Worm (Caenorhabditis elegans): ENCODE data around the gene F29C4.4.

The F29C4.4 gene

ce11 chrIV:158662-159061 lies 47.2 kb downstream of the F29C4.4 start, which contains the start of gene Y38C1AA.7:
TSS of gene Y38C1AA.7 (plus strand) at chrIV:158962.
- TF ChIP-seq lag-1 (GFP tag; IDR thresholded peaks at IDR 0.05): no peak
- no peak for TF ChIP-seq nhr-179 (tag; optimal IDR thresholded peaks at IDR 0.05)
- no peak for TF ChIP-seq ama-1 (optimal IDR thresholded peaks at IDR 0.05)
- TF ChIP-seq ama-1 (GFP tag; optimal IDR thresholded peaks at IDR 0.05): no peak
- no peak for TF ChIP-seq aptf-3 (GFP tag; IDR thresholded peaks at IDR 0.05)
- no peak for TF ChIP-seq atf-7 (tag; optimal IDR thresholded peaks at IDR 0.05)
- no peak for TF ChIP-seq tbx-9 (tag; optimal IDR thresholded peaks at IDR 0.05; ENCODE audit: borderline replicate concordance)
- TF ChIP-seq F55B11.4 (tag; optimal IDR thresholded peaks at IDR 0.05; ENCODE audit: borderline replicate concordance, insufficient read depth): no peak
- no peak for TF ChIP-seq snpc-1.1 (tag; optimal IDR thresholded peaks at IDR 0.05; ENCODE audit: insufficient read depth)
- TF ChIP-seq zfh-2 (GFP tag; conservative IDR thresholded peaks at IDR 0.05): no peak
- TF ChIP-seq ztf-22 (GFP tag; optimal IDR thresholded peaks at IDR 0.05): no peak
- TF ChIP-seq let-607 (tag; optimal IDR thresholded peaks at IDR 0.05): no peak
- TF ChIP-seq Y53G8AR.9 (GFP tag; conservative IDR thresholded peaks at IDR 0.05): no peak
- no peak for TF ChIP-seq mxl-1 (tag; optimal IDR thresholded peaks at IDR 0.05)

ce11 chrIV:159864-160263 lies 48.4 kb downstream of the F29C4.4 start, which contains the start of gene Y38C1AA.19:
TSS of gene Y38C1AA.19 (plus strand) at chrIV:160164.
- TF ChIP-seq ccch-3 (GFP tag; optimal IDR thresholded peaks at IDR 0.05) (no peak), sdz-38 (tag; optimal IDR thresholded peaks at IDR 0.05) (no peak), let-607 (tag; optimal IDR thresholded peaks at IDR 0.05) (no peak), ztf-28 (GFP tag; IDR thresholded peaks at IDR 0.05) (no peak), nfya-1 (tag; optimal IDR thresholded peaks at IDR 0.05; ENCODE audit: borderline replicate concordance, insufficient read depth) (no peak), ztf-26 (tag; optimal IDR thresholded peaks at IDR 0.05) (no peak), F22D6.2 (tag; optimal IDR thresholded peaks at IDR 0.05) (no peak), F52B5.7 (tag; optimal IDR thresholded peaks at IDR 0.05) (no peak)
